Fruit fly (Drosophila melanogaster) whole organism, pupa: Measurements from ENCODE around the gene CG7275.

Experiments
- CG10348 ChIP-seq: fragments of 200-800 bp; sonication (Bioruptor generic); IDR thresholded peaks from 2 replicates; pipeline ENCODE4 v1.3.6; 2022; ENCODE audit warnings: missing biosample characterization, missing genetic modification characterization
- CG12605 ChIP-seq: fragments of 200-800 bp; sonication (Bioruptor generic); IDR thresholded peaks from 2 replicates; pipeline ENCODE4 v1.3.6; 2022; ENCODE audit warnings: missing biosample characterization, missing genetic modification characterization
- CG13204 ChIP-seq: fragments of 200-800 bp; sonication (Bioruptor generic); optimal IDR thresholded peaks from 2 replicates; lab custom pipeline; 2018; ENCODE audit warnings: missing biosample characterization, mild to moderate bottlenecking, missing genetic modification characterization, moderate library complexity
- CG14655 ChIP-seq: fragments of 200-800 bp; sonication (Bioruptor generic); optimal IDR thresholded peaks from 3 replicates; lab custom pipeline; 2017; ENCODE audit warnings: mild to moderate bottlenecking, missing biosample characterization, missing genetic modification reagents, missing genetic modification characterization
- CG15710 ChIP-seq: fragments of 200-800 bp; sonication (Bioruptor generic); optimal IDR thresholded peaks from 2 replicates; lab custom pipeline; 2018; ENCODE audit warnings: missing biosample characterization, mild to moderate bottlenecking, missing genetic modification characterization, moderate library complexity
- CG17806 ChIP-seq: fragments of 200-800 bp; sonication (Bioruptor generic); optimal IDR thresholded peaks from 2 replicates; lab custom pipeline; 2018; ENCODE audit warnings: missing biosample characterization, mild to moderate bottlenecking, missing genetic modification characterization, moderate library complexity
- CG32121 ChIP-seq: fragments of 200-800 bp; sonication (Bioruptor generic); IDR thresholded peaks from 2 replicates; pipeline ENCODE4 v1.3.6; 2022; ENCODE audit warnings: missing biosample characterization, missing genetic modification characterization
- CG34367 ChIP-seq: fragments of 200-800 bp; sonication (Bioruptor generic); optimal IDR thresholded peaks from 2 replicates; lab custom pipeline; 2018; ENCODE audit warnings: missing biosample characterization, mild to moderate bottlenecking, missing genetic modification characterization
- CG4496 ChIP-seq: fragments of 200-800 bp; sonication (Bioruptor generic); IDR thresholded peaks from 3 replicates; pipeline ENCODE4 v1.3.6; 2022; ENCODE audit warnings: missing biosample characterization, missing genetic modification characterization
- CG8159 ChIP-seq: fragments of 200-800 bp; sonication (Bioruptor generic); optimal IDR thresholded peaks from 3 replicates; lab custom pipeline; 2018; ENCODE audit warnings: missing biosample characterization, mild to moderate bottlenecking, missing genetic modification characterization, moderate library complexity
- CG8301 ChIP-seq: fragments of 200-800 bp; sonication (Bioruptor generic); optimal IDR thresholded peaks from 2 replicates; lab custom pipeline; 2018; ENCODE audit warnings: missing biosample characterization, mild to moderate bottlenecking, missing genetic modification characterization
- CG9948 ChIP-seq: fragments of 200-800 bp; sonication (Bioruptor generic); optimal IDR thresholded peaks from 2 replicates; lab custom pipeline; 2018; ENCODE audit warnings: missing biosample characterization, mild to moderate bottlenecking, missing genetic modification characterization, moderate library complexity
- D1 ChIP-seq: fragments of 200-800 bp; sonication (Bioruptor generic); optimal IDR thresholded peaks from 2 replicates; lab custom pipeline; 2018; ENCODE audit warnings: missing biosample characterization, mild to moderate bottlenecking, missing genetic modification characterization, moderate library complexity
- EcR ChIP-seq: fragments of 200-800 bp; sonication (Bioruptor generic); optimal IDR thresholded peaks from 3 replicates; lab custom pipeline; 2019; ENCODE audit warnings: missing biosample characterization, missing genetic modification characterization, mild to moderate bottlenecking, moderate library complexity, missing genetic modification reagents
- Ets98B ChIP-seq: fragments of 200-800 bp; sonication (Bioruptor generic); IDR thresholded peaks from 2 replicates; pipeline ENCODE4 v1.3.6; 2022; ENCODE audit warnings: missing biosample characterization, missing genetic modification characterization
- Pif1A ChIP-seq: fragments of 200-800 bp; sonication (Bioruptor generic); optimal IDR thresholded peaks from 3 replicates; lab custom pipeline; 2016; ENCODE audit warnings: missing biosample characterization, missing genetic modification characterization
- Pif1B ChIP-seq: fragments of 200-800 bp; sonication (Bioruptor generic); optimal IDR thresholded peaks from 3 replicates; lab custom pipeline; 2016; ENCODE audit warnings: missing biosample characterization, missing genetic modification characterization
- Snoo ChIP-seq: fragments of 200-800 bp; sonication (Bioruptor generic); optimal IDR thresholded peaks from 3 replicates; lab custom pipeline; 2017; ENCODE audit warnings: missing biosample characterization, mild to moderate bottlenecking, missing genetic modification characterization, inconsistent platforms
- fd96Ca ChIP-seq: fragments of 200-800 bp; sonication (Bioruptor generic); IDR thresholded peaks from 3 replicates; pipeline ENCODE4 v1.3.6; 2022; ENCODE audit warnings: missing biosample characterization, missing genetic modification characterization
- gl ChIP-seq: fragments of 200-800 bp; sonication (Bioruptor generic); optimal IDR thresholded peaks from 2 replicates; lab custom pipeline; 2018; ENCODE audit warnings: missing biosample characterization, mild to moderate bottlenecking, missing genetic modification characterization
- rn ChIP-seq: fragments of 200-800 bp; sonication (Bioruptor generic); IDR thresholded peaks from 2 replicates; pipeline ENCODE4 v1.3.6; 2022; ENCODE audit warnings: missing biosample characterization, missing genetic modification characterization

Gene CG7275

DNA sequence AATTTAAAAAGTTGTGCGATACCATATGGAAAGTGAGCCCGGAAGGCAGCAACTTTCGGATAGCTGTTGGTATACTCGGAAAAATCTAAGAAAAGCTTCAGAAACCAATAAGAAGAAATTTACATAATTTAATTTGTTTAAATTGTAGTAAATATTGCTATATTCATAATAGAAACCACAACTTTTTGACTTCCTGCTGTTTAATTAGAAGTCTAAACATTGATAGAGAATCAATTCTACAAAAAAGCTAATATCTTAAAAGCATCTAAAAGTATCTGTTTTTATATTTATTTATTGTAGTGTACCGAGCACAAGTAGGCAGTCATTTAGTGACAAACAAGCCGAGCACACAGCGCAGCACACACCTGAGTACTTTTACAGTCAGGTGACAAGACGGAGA lies 2.5 kb upstream of the CG7275 start, which contains the start of gene CG13455:
CG13455 (plus strand) TSS at position 301 of the 400 bp plus-strand sequence.
- TF ChIP-seq CG17806 (tag; lab: Kevin White, UChicago) (no peak), rn (GFP tag; lab: Robert Waterston, UW) (no peak), EcR (GFP tag; lab: Kevin White, UChicago) (no peak), Snoo (tag; lab: Kevin White, UChicago) (no peak), CG14655 (GFP tag; lab: Kevin White, UChicago) (no peak), CG13204 (GFP tag; lab: Kevin White, UChicago) (no peak), CG8159 (tag; lab: Kevin White, UChicago) (no peak)

DNA sequence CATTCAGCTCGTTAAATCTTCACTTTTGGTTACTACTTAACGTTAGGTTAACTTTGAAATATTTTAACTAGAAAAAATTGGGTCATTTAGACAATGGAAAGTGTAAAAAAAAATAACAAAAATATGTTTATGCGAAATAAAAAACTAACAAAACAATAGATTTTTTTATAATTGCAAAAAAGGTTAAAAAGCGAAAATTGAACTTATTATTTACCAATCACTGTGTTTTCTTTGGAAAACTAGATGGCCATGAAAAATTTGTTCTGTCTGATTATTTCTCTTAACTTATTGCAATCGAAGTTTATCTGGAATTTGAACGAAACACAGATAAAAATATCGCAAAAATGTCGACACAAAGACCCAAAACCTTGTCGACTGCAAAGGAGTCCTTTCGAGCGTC lies 857 bp upstream of the CG7275 start, which contains the start of gene CG7276:
CG7276 (plus strand) TSS at position 301 of the 400 bp plus-strand sequence.
- TF ChIP-seq CG14655 (GFP tag; lab: Kevin White, UChicago) (no peak), D1 (tag; lab: Kevin White, UChicago) (no peak), CG15710 (no peak)

DNA sequence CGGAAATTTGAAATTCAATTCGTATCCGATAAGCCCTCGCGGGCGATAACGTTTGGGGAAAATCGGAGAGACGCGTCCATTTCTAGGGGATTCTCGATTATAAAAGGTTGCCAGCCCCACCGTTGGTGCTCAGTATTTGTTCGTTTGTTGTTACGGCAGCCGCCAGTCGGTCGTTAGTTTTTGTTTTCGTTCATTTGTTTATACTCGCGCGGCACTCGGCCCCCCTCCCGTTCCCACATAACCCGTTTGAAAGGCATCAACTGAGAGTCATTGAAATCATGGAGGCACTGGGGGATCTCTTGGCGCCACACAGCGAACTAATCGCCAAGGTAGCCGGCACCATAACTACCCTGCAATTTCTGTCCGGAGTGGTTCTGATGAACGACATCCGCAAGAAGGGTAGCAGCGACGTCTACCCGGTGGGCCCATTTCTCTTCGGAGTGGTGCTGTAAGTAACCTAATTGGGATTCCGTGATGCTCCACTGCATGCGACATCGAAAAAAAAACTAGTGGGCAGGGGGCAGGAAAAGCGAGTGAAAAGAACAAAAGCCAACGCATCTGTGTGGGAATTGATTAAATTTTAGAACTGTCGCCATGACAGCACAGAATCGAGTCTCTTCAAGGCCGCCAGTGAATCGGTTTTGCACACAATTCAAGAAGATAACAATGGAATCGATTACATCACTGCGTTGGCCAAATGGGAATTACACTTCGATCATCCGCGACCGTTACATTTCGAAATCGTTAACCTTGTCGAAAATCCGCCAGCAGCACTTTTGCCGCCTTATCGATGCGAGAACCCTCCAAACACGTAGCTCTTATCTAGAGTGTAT lies 2.3 kb downstream of the CG7275 start, which contains the start of gene CG7272:
CG7272 (plus strand) TSS at position 126 of the 833 bp plus-strand sequence.
- TF ChIP-seq Pif1A (no peak), CG34367 (tag; lab: Kevin White, UChicago) (no peak), CG8301 (tag; lab: Kevin White, UChicago) (peak; percentile 42), Snoo (tag; lab: Kevin White, UChicago) (no peak), fd96Ca (GFP tag; lab: Robert Waterston, UW) (peak; percentile 60; the same call in 1 of the 3 replicates), gl (no peak), CG8159 (tag; lab: Kevin White, UChicago) (no peak), CG14655 (GFP tag; lab: Kevin White, UChicago) (no peak), CG9948 (tag; lab: Kevin White, UChicago) (no peak), D1 (tag; lab: Kevin White, UChicago) (peak; percentile 0), CG12605 (GFP tag; lab: Robert Waterston, UW) (0 out of 2 replicates have a peak, but pooled peaks have one; percentile 25), Ets98B (GFP tag; lab: Robert Waterston, UW) (peak; percentile 58; the same call in 1 of the 2 replicates), CG4496 (GFP tag; lab: Robert Waterston, UW) (peak; percentile 57; the same call in 2 of the 3 replicates), CG10348 (GFP tag; lab: Robert Waterston, UW) (no peak), CG15710 (peak; percentile 3), CG17806 (tag; lab: Kevin White, UChicago) (no peak), Pif1B (no peak), CG13204 (GFP tag; lab: Kevin White, UChicago) (no peak), CG32121 (peak; percentile 49; the same call in 1 of the 2 replicates), EcR (GFP tag; lab: Kevin White, UChicago) (peak; percentile 44), rn (GFP tag; lab: Robert Waterston, UW) (no peak)

DNA sequence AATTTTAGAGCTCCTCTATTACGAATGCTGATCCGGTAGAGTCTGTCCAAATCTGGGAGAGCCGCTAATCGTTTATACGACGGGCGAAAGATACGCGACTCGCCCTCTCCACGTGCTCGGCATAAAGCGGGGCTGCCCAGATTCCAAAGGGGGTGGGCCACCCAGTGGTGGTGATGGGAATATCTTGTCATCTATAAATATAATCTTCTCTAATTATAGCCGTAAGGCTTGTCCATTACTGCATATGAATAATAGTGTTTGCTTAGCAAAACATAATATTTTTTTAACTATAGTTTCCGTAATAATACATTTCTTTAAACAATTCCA lies 2.9 kb downstream of the CG7275 start:
- TF ChIP-seq D1 (tag; lab: Kevin White, UChicago) (no peak), CG8301 (tag; lab: Kevin White, UChicago) (no peak), gl (no peak), Ets98B (GFP tag; lab: Robert Waterston, UW) (no peak), Snoo (tag; lab: Kevin White, UChicago) (no peak), CG12605 (GFP tag; lab: Robert Waterston, UW) (no peak), CG17806 (tag; lab: Kevin White, UChicago) (no peak)

DNA sequence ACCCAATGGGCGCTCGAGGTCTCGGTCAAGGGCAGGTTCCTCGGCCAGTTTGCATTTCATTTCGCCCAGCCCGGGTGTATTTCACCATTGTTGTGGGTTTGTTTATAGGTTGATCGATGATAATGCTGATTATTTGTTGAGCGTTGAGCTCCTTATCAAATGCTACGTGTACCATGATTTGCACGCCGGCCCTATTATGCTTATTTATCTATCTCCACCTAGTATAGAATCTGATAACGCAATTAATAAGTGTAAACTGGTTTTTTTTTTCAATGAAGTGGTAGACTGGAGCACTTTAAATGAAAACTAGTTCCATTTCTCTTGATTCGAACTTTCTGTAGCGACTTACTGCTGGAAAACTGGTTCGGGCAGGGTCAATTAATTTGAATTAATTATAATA lies 3.5 kb downstream of the CG7275 start:
- TF ChIP-seq fd96Ca (GFP tag; lab: Robert Waterston, UW) = no peak

DNA sequence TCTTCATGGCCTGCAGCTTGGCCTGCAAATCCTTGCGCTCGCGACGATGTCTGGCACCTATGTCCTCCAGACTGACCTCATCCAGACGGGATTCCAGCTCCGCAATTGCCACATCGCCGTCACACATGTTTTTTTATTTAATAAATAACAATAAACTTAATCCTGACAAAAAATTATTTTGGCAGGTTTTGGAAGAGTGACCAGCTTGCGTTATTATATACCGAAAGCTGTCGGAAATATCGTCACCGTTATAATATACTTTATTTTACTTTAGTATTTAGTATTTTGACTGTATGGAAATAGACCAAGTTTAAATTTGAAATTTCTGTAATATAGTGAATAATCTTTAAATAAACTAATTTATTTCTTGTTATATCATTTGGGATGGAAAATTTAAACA lies 5.9 kb downstream of the CG7275 start, which contains the start of gene CG7857:
CG7857 (minus strand) TSS at position 208 of the 400 bp plus-strand sequence.
- TF ChIP-seq CG10348 (GFP tag; lab: Robert Waterston, UW) (no peak), fd96Ca (GFP tag; lab: Robert Waterston, UW) (no peak)
